Worm (Caenorhabditis elegans) whole organism, late embryonic: ENCODE data around the gene Y17G9B.8.

ENCODE experiments used
- Y22D7AL.16 ChIP-seq: sonication (generic microtip); optimal IDR thresholded peaks from 2 replicates; lab custom pipeline; 2016; ENCODE audit warnings: missing genetic modification characterization, missing compliant biosample characterization
- fkh-10 ChIP-seq: fragments of 150-350 bp; optimal IDR thresholded peaks from 2 replicates; lab custom pipeline; 2014; ENCODE audit warnings: missing biosample characterization, missing genetic modification reagents, missing genetic modification characterization
- gmeb-2 ChIP-seq: sonication (generic microtip); optimal IDR thresholded peaks from 2 replicates; lab custom pipeline; 2016; ENCODE audit warnings: missing genetic modification characterization, inconsistent platforms, missing compliant biosample characterization
- nhr-11 ChIP-seq: fragments of 150-350 bp; optimal IDR thresholded peaks from 2 replicates; lab custom pipeline; 2014; ENCODE audit warnings: missing biosample characterization, missing genetic modification characterization
- pag-3 ChIP-seq: sonication (generic microtip); optimal IDR thresholded peaks from 2 replicates; lab custom pipeline; 2016; ENCODE audit warnings: missing compliant biosample characterization, missing genetic modification characterization, borderline replicate concordance
- rnt-1 ChIP-seq: sonication (generic microtip); optimal IDR thresholded peaks from 2 replicates; lab custom pipeline; 2016; ENCODE audit warnings: missing genetic modification characterization, missing compliant biosample characterization

ce11 chrIV:4751814-4752213 is 6.8 kb downstream of the Y17G9B.8 start, which contains the start of gene Y17G9B.4:
- TF ChIP-seq Y22D7AL.16 (no peak), gmeb-2 (tag; lab: Kevin White, UChicago) (no peak), pag-3 (tag; lab: Kevin White, UChicago) (no peak), nhr-11 (tag; lab: Kevin White, UChicago) (no peak), fkh-10 (GFP tag; lab: Kevin White, UChicago) (no peak), rnt-1 (tag; lab: Kevin White, UChicago) (no peak)
